Fruit fly (Drosophila melanogaster): ENCODE data around the gene CG44836.

DNA sequence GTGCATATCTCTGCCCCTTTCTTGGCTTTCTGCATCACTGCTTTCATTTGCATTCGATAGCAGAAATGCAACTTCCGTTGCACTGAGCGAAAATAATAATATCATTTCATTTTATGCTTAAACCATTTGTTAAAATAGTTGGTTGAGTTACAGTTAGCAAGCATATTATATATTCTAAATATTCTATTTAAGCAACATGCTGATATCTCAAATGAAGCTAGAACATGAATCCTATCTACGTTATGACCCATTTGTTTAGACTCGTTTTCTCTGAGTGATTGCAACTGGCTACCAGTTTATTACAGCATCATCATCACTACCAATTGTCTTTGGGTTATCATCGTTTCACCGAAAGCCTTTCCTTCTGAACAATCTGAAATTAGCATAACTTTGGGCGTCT is 42.6 kb upstream of the CG44836 start:
- TF ChIP-seq usp (GFP tag; optimal IDR thresholded peaks at IDR 0.05) (no peak), Dll (optimal IDR thresholded peaks at IDR 0.05) (no peak)
